Worm (Caenorhabditis elegans) whole organism, mixed stage, embryonic: ENCODE measurements around the gene Y57A10A.13.
"Not testable (repeated sequence)": the region's sequence is repeated elsewhere in the genome, so short reads cannot be mapped to it uniquely, and the experiment has no call there.

Source experiments
- M03D4.4 ChIP-seq: sonication (generic microtip); optimal IDR thresholded peaks from 2 replicates; lab custom pipeline; 2017; ENCODE audit warnings: mild to moderate bottlenecking, missing genetic modification characterization, missing compliant biosample characterization
- bed-3 ChIP-seq: fragments of 200-800 bp; sonication (Bioruptor generic); optimal IDR thresholded peaks from 3 replicates; lab custom pipeline; 2018; ENCODE audit warnings: mild to moderate bottlenecking, missing genetic modification characterization, moderate library complexity, missing compliant biosample characterization
- blmp-1 ChIP-seq: fragments of 150-350 bp; optimal IDR thresholded peaks from 2 replicates; lab custom pipeline; 2014; ENCODE audit warnings: missing biosample characterization, missing genetic modification characterization
- ceh-43 ChIP-seq: fragments of 200-800 bp; sonication (Bioruptor generic); optimal IDR thresholded peaks from 2 replicates; lab custom pipeline; 2018; ENCODE audit warnings: mild to moderate bottlenecking, missing genetic modification characterization, moderate library complexity, missing compliant biosample characterization
- ceh-83 ChIP-seq: fragments of 200-800 bp; sonication (Bioruptor generic); optimal IDR thresholded peaks from 2 replicates; lab custom pipeline; 2018; ENCODE audit warnings: mild to moderate bottlenecking, missing genetic modification characterization, missing compliant biosample characterization
- ces-1 ChIP-seq: fragments of 150-350 bp; optimal IDR thresholded peaks from 2 replicates; lab custom pipeline; 2014; ENCODE audit warnings: missing biosample characterization, missing genetic modification reagents, missing genetic modification characterization
- cnd-1 ChIP-seq: fragments of 200-800 bp; sonication (Bioruptor generic); optimal IDR thresholded peaks from 2 replicates; lab custom pipeline; 2018; ENCODE audit warnings: mild to moderate bottlenecking, missing genetic modification characterization, missing compliant biosample characterization
- drap-1 ChIP-seq: fragments of 200-800 bp; sonication (Bioruptor generic); optimal IDR thresholded peaks from 3 replicates; lab custom pipeline; 2018; ENCODE audit warnings: mild to moderate bottlenecking, missing genetic modification characterization, missing compliant biosample characterization
- elt-1 ChIP-seq: sonication (generic microtip); optimal IDR thresholded peaks from 2 replicates; lab custom pipeline; 2017; ENCODE audit warnings: missing genetic modification characterization, mild to moderate bottlenecking, missing compliant biosample characterization, antibody characterized with exemption, moderate library complexity, borderline replicate concordance; ENCODE audit not compliant: insufficient read depth
- ham-2 ChIP-seq: fragments of 200-800 bp; sonication (Bioruptor generic); optimal IDR thresholded peaks from 2 replicates; lab custom pipeline; 2018; ENCODE audit warnings: mild to moderate bottlenecking, missing genetic modification characterization, missing compliant biosample characterization
- hlh-1 ChIP-seq: fragments of 150-350 bp; optimal IDR thresholded peaks from 2 replicates; lab custom pipeline; 2014; ENCODE audit warnings: missing biosample characterization, missing genetic modification reagents, missing genetic modification characterization
- lin-32 ChIP-seq: fragments of 200-800 bp; sonication (Bioruptor generic); optimal IDR thresholded peaks from 2 replicates; lab custom pipeline; 2018; ENCODE audit warnings: mild to moderate bottlenecking, missing genetic modification characterization, missing compliant biosample characterization
- lsy-2 ChIP-seq: fragments of 150-350 bp; optimal IDR thresholded peaks from 2 replicates; lab custom pipeline; 2014; ENCODE audit warnings: missing biosample characterization, missing genetic modification characterization
- mab-5 ChIP-seq: fragments of 150-350 bp; optimal IDR thresholded peaks from 2 replicates; lab custom pipeline; 2014; ENCODE audit warnings: missing biosample characterization, missing genetic modification characterization
- mep-1 ChIP-seq: fragments of 150-350 bp; optimal IDR thresholded peaks from 2 replicates; lab custom pipeline; 2017; ENCODE audit warnings: missing biosample characterization, missing genetic modification reagents, missing genetic modification characterization, inconsistent platforms
- mls-2 ChIP-seq: sonication (generic microtip); optimal IDR thresholded peaks from 2 replicates; lab custom pipeline; 2016; ENCODE audit warnings: mild to moderate bottlenecking, missing genetic modification characterization, moderate library complexity, missing compliant biosample characterization
- nhr-12 ChIP-seq: fragments of 150-350 bp; optimal IDR thresholded peaks from 2 replicates; lab custom pipeline; 2014; ENCODE audit warnings: missing biosample characterization, missing genetic modification characterization
- nhr-28 ChIP-seq: fragments of 150-350 bp; optimal IDR thresholded peaks from 2 replicates; lab custom pipeline; 2014; ENCODE audit warnings: missing biosample characterization, missing genetic modification characterization
- nhr-76 ChIP-seq: sonication (generic microtip); optimal IDR thresholded peaks from 2 replicates; lab custom pipeline; 2017; ENCODE audit warnings: missing biosample characterization, missing genetic modification characterization
- pha-4 ChIP-seq: fragments of 150-350 bp; optimal IDR thresholded peaks from 2 replicates; lab custom pipeline; 2018; ENCODE audit warnings: missing biosample characterization, missing genetic modification reagents, missing genetic modification characterization
- sem-2 ChIP-seq: fragments of 200-800 bp; sonication (Bioruptor generic); optimal IDR thresholded peaks from 2 replicates; lab custom pipeline; 2018; ENCODE audit warnings: mild to moderate bottlenecking, missing genetic modification characterization, missing compliant biosample characterization
- snpc-4 ChIP-seq: fragments of 150-350 bp; optimal IDR thresholded peaks from 2 replicates; lab custom pipeline; 2014; ENCODE audit warnings: missing biosample characterization, missing genetic modification characterization
- tbx-8 ChIP-seq: fragments of 200-800 bp; sonication (Bioruptor generic); optimal IDR thresholded peaks from 2 replicates; lab custom pipeline; 2018; ENCODE audit warnings: mild to moderate bottlenecking, missing genetic modification characterization, moderate library complexity, missing compliant biosample characterization
- unc-120 ChIP-seq: sonication (generic microtip); optimal IDR thresholded peaks from 2 replicates; lab custom pipeline; 2017; ENCODE audit warnings: missing genetic modification characterization, missing compliant biosample characterization; ENCODE audit not compliant: poor library complexity, severe bottlenecking
- unc-39 ChIP-seq: fragments of 150-350 bp; optimal IDR thresholded peaks from 2 replicates; lab custom pipeline; 2014; ENCODE audit warnings: missing biosample characterization, missing genetic modification characterization
- unc-62 ChIP-seq: fragments of 150-350 bp; optimal IDR thresholded peaks from 2 replicates; lab custom pipeline; 2014; ENCODE audit warnings: missing biosample characterization, missing genetic modification reagents, missing genetic modification characterization
- zip-8 ChIP-seq: fragments of 150-350 bp; optimal IDR thresholded peaks from 2 replicates; lab custom pipeline; 2014; ENCODE audit warnings: missing biosample characterization, missing genetic modification characterization
- ztf-11 ChIP-seq: fragments of 150-350 bp; optimal IDR thresholded peaks from 2 replicates; lab custom pipeline; 2014; ENCODE audit warnings: missing biosample characterization, missing genetic modification characterization

Gene Y57A10A.13

DNA sequence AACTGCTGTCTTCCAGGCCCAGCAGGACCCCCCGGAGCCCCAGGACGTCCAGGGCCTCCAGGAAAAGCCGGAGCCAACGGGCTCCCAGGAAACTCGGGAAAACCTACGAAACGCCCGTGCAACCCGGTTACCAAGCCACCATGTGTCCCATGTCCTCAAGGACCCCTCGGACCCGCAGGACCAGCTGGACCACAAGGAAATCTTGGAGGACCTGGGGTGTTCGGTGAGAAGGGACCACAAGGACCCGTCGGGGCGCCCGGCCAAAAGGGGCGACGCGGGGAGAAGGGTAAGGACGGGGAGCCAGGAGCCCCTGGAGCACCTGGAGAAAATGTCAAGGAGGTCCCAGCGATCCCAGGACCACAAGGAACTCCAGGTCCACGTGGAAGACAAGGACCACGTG lies 9.3 kb downstream of the Y57A10A.13 start:
- TF ChIP-seq snpc-4 (tag; lab: Kevin White, UChicago) (no peak), hlh-1 (tag; lab: Kevin White, UChicago) (no peak), lsy-2 (tag; lab: Kevin White, UChicago) (no peak), ceh-83 (GFP tag; lab: Kevin White, UChicago) (no peak), blmp-1 (no peak), M03D4.4 (tag; lab: Kevin White, UChicago) (no peak), nhr-12 (tag; lab: Kevin White, UChicago) (no peak), unc-120 (tag; lab: Kevin White, UChicago) (no peak), mab-5 (tag; lab: Kevin White, UChicago) (no peak), unc-62 (GFP tag; lab: Kevin White, UChicago) (no peak), nhr-76 (no peak), nhr-28 (tag; lab: Kevin White, UChicago) (no peak)

DNA sequence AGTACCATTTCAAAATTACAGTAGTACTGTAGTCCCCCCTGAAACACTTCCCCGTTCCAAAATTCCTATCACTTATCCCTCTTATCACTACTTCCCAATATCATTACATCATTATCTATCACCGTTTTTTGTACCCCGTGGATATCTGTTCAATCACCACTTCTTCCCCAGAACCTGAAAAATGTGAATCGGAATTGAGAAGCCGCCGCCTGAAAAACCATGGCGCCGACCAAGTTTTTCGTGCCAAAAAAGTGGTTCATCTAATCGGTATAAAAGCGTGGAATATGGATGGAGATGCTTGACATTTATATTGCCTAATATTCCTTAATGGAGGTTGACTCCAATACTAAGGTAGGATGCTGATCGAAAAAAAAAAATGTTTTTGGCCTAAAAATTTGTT lies 12.4 kb downstream of the Y57A10A.13 start, which contains the start of gene rol-1:
Gene rol-1, plus strand, starts transcription at position 301 of the 400 bp plus-strand sequence.
- no peak for TF ChIP-seq mep-1 (tag; lab: Kevin White, UChicago)
- no peak for TF ChIP-seq elt-1
- no peak for TF ChIP-seq ceh-83 (GFP tag; lab: Kevin White, UChicago)
- no peak for TF ChIP-seq zip-8 (tag; lab: Kevin White, UChicago)
- TF ChIP-seq cnd-1 (tag; lab: Kevin White, UChicago): no peak
- TF ChIP-seq unc-62 (GFP tag; lab: Kevin White, UChicago): no peak
- no peak for TF ChIP-seq ceh-43
- TF ChIP-seq mab-5 (tag; lab: Kevin White, UChicago): no peak

DNA sequence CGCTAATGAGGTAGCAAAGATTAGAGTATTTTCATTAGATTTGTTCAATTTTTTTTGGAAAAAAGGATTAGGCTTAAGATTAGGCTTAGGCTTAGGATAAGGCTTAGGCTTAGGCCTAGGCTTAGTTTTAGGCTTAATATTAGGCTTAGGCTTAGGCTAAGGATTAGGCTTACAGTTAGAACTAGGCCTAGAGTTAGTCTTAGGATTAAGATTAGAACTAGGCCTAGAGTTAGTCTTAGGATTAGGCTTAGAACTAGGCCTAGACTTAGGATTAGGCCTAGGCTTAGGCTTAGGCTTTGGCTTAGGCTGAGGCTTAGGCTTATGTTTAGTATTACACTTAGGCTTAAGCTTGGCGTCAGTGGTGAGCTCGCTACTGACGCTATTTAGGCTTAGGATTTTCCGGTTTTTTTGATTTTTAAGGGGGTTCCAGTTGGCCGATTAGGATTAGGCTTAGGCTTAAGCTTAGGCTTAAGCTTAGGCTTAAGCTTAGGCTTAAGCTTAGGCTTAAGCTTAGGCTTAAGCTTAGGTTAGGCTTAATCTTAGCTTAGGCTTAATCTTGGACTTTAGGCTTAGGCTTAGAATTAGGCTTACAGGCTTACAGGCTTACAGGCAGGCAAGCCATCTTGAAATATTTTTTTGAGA lies 15.1 kb downstream of the Y57A10A.13 start:
- TF ChIP-seq ztf-11 (tag; lab: Kevin White, UChicago) (no peak), pha-4 (tag; lab: Kevin White, UChicago) (no peak), blmp-1 (no peak), M03D4.4 (tag; lab: Kevin White, UChicago) (no peak), tbx-8 (GFP tag; lab: Kevin White, UChicago) (no peak), hlh-1 (tag; lab: Kevin White, UChicago) (no peak), unc-62 (GFP tag; lab: Kevin White, UChicago) (no peak), nhr-28 (tag; lab: Kevin White, UChicago) (no peak), mls-2 (tag; lab: Kevin White, UChicago) (no peak), ces-1 (no peak), unc-39 (tag; lab: Kevin White, UChicago) (no peak), snpc-4 (tag; lab: Kevin White, UChicago) (no peak), bed-3 (no peak), mep-1 (tag; lab: Kevin White, UChicago) (no peak), mab-5 (tag; lab: Kevin White, UChicago) (no peak), cnd-1 (tag; lab: Kevin White, UChicago) (no peak), ceh-43 (no peak), sem-2 (GFP tag; lab: Kevin White, UChicago) (no peak)

DNA sequence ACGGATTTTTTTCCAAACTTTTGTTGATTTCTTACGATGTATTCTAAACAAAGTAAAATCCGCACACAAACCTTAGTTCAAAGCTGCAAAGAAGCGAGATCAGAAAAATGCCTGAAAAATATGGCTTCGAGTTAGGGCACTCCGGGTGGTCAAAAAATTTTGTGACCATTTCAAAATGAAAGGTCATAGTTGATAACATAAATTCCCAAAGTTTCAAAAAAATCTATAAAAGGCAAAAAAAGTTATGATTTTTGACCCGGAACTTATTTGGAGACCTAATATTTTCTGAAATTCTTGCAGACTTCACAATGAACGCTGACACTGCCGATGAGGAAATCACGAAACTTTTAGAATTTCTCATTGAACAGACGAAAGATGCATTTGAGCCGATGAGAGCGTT lies 20.2 kb downstream of the Y57A10A.13 start, which contains the start of gene Y57A10A.8:
Gene Y57A10A.8, plus strand, starts transcription at position 301 of the 400 bp plus-strand sequence.
- TF ChIP-seq unc-39, mep-1, pha-4 (tag; lab: Kevin White, UChicago): not testable (repeated sequence)

DNA sequence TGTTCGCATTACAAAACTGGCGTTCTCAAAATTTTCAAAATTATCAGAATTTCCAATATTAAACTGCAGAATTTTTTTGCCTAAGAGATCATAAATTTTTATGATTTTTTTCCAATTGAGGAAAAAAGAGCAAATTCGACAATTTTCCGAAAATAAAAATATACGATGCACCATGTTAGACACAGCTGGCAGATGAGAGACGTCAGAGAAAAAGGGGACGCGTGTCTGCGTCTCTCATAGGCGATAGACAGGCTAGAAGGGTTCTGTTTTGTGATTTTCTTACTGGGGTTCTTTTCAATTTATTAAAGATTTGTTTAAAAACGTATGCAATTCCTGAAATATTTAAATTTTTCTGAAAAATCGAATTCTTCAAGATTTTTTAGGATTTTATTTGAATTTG lies 21.7 kb downstream of the Y57A10A.13 start:
- TF ChIP-seq snpc-4 (tag; lab: Kevin White, UChicago) (no peak), lsy-2 (tag; lab: Kevin White, UChicago) (peak; percentile 19), lin-32 (GFP tag; lab: Kevin White, UChicago) (no peak), ham-2 (GFP tag; lab: Kevin White, UChicago) (no peak), drap-1 (GFP tag; lab: Kevin White, UChicago) (no peak)
- TF ChIP-seq, all 35 proteins: peak for 1
